Worm (Caenorhabditis elegans) whole organism, L4/young adult: ENCODE measurements around the gene srt-24.

Experiments used
- dao-5 ChIP-seq: sonication (generic microtip); optimal IDR thresholded peaks from 2 replicates; lab custom pipeline; 2016; ENCODE audit warnings: missing genotype, missing genetic modification characterization, moderate library complexity, missing compliant biosample characterization
- him-1 ChIP-seq: sonication (generic microtip); optimal IDR thresholded peaks from 2 replicates; lab custom pipeline; 2016; ENCODE audit warnings: missing genotype, missing genetic modification reagents, missing genetic modification characterization, missing compliant biosample characterization

DNA sequence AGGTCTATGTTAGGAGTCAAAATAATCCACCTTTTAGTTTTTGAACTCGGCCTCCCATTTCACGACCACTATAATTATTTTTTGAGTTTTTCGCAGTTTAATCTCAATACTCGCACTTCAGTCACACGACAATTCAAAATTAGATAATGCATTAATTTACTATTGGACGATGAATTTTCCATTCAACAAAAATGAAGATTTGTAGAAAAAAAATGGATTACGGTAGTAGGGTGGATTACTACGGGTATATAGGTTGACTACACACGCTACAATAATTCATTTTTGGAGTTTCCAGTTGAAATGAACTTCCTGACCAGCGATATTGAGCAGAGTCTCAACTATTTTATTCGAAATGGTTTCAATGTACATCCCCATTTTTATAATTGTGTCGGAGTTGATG lies 25.6 kb upstream of the srt-24 start, which contains the start of gene srt-23:
- TF ChIP-seq dao-5 (tag; lab: Kevin White, UChicago) (no peak), him-1 (tag; lab: Kevin White, UChicago) (no peak)
